Worm (Caenorhabditis elegans): ENCODE data around the gene F10D2.10.

F10D2.10 gene

DNA sequence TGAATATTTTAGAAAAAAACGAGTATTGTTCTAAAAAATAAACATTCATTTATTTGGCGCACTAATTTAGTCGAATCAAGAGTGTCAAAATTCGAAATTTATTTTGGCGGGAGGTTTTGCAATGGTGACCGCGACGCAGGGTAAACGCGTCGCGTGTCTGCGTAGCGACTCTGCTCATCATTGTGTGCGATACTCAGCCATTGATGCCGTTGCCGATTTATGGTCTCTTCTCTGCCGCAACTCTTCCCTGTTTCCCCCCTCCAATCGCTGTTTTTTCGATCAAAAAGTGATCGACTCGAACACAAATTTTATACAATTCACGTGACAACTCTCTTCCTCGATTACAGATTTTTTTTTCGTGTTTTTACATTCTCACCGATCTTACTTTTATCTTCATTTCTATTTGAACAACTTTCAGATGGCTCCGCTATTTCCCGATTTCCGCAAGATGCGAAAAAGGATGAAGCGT lies 40.6 kb upstream of the F10D2.10 start, which contains the start of gene F09G2.2:
Gene F09G2.2 (plus strand): TSS at position 419 of the 469 bp plus-strand sequence.
- TF ChIP-seq F49E8.2 (tag; optimal IDR thresholded peaks at IDR 0.05; ENCODE audit: borderline replicate concordance) (no peak), spr-1 (tag; optimal IDR thresholded peaks at IDR 0.05) (peak; percentile 56), ceh-44 (GFP tag; IDR thresholded peaks at IDR 0.05) (no peak), snpc-4 (tag; optimal IDR thresholded peaks at IDR 0.05) (peak; percentile 24), egl-43 (GFP tag; IDR thresholded peaks at IDR 0.05) (peak; percentile 32; the same call in 1 of the 2 replicates), zfp-3 (GFP tag; conservative IDR thresholded peaks at IDR 0.05) (peak; percentile 72), spr-3 (GFP tag; optimal IDR thresholded peaks at IDR 0.05) (peak; percentile 46), zfp-2 (tag; optimal IDR thresholded peaks at IDR 0.05) (peak; percentile 98), zip-2 (tag; optimal IDR thresholded peaks at IDR 0.05) (peak; percentile 49), hif-1 (tag; optimal IDR thresholded peaks at IDR 0.05) (peak in 1 of 2 experiments; percentile 78), rbr-2 (tag; optimal IDR thresholded peaks at IDR 0.05) (peak; percentile 90), ceh-32 (tag; optimal IDR thresholded peaks at IDR 0.05; ENCODE audit: poor library complexity) (no peak), F37D6.2 (tag; optimal IDR thresholded peaks at IDR 0.05) (peak; percentile 31), hmg-1.1 (GFP tag; IDR thresholded peaks at IDR 0.05) (peak; percentile 89), dve-1 (tag; optimal IDR thresholded peaks at IDR 0.05; ENCODE audit: insufficient read depth) (peak; percentile 97), pha-4 (GFP tag; IDR thresholded peaks at IDR 0.05) (peak; percentile 78; the same call in 1 of the 2 replicates), pha-4 (tag; optimal IDR thresholded peaks at IDR 0.05) (no peak), nhr-77 (tag; optimal IDR thresholded peaks at IDR 0.05) (peak; percentile 92), mdt-29 (GFP tag; IDR thresholded peaks at IDR 0.05) (0 out of 2 replicates have a peak, but pooled peaks have one; percentile 30), nhr-10 (tag; optimal IDR thresholded peaks at IDR 0.05) (no peak), Y5F2A.4 (GFP tag; optimal IDR thresholded peaks at IDR 0.05) (no peak), nhr-48 (tag; optimal IDR thresholded peaks at IDR 0.05) (peak; percentile 79), nhr-42 (GFP tag; IDR thresholded peaks at IDR 0.05) (peak; percentile 72; the same call in 1 of the 2 replicates), mdl-1 (tag; optimal IDR thresholded peaks at IDR 0.05) (peak in 1 of 2 experiments; percentile 65), nhr-111 (GFP tag; optimal IDR thresholded peaks at IDR 0.05) (no peak), mes-2 (tag; optimal IDR thresholded peaks at IDR 0.05; ENCODE audit: poor library complexity, severe bottlenecking) (peak; percentile 91), nhr-11 (tag; optimal IDR thresholded peaks at IDR 0.05) (peak; percentile 92), nhr-102 (tag; optimal IDR thresholded peaks at IDR 0.05) (peak; percentile 80), nhr-76 (tag; optimal IDR thresholded peaks at IDR 0.05) (no peak), mep-1 (tag; optimal IDR thresholded peaks at IDR 0.05) (peak; percentile 90), daf-16 (GFP tag; optimal IDR thresholded peaks at IDR 0.05) (peak; percentile 52 to 69), daf-16 (tag; optimal IDR thresholded peaks at IDR 0.05) (peak; percentile 83), nhr-25 (tag; optimal IDR thresholded peaks at IDR 0.05; ENCODE audit: borderline replicate concordance, insufficient read depth) (peak; percentile 88), lsy-2 (tag; optimal IDR thresholded peaks at IDR 0.05) (peak; percentile 71 to 93), madf-9 (GFP tag; conservative IDR thresholded peaks at IDR 0.05) (peak; percentile 73), sdz-12 (GFP tag; optimal IDR thresholded peaks at IDR 0.05) (no peak), F10B5.3 (tag; optimal IDR thresholded peaks at IDR 0.05) (no peak), ceh-62 (tag; optimal IDR thresholded peaks at IDR 0.05) (no peak), dmd-6 (GFP tag; IDR thresholded peaks at IDR 0.05) (peak; percentile 97), T20F7.1 (GFP tag; optimal IDR thresholded peaks at IDR 0.05) (no peak), daf-12 (tag; optimal IDR thresholded peaks at IDR 0.05) (no peak), unc-39 (tag; optimal IDR thresholded peaks at IDR 0.05) (no peak), attf-4 (tag; optimal IDR thresholded peaks at IDR 0.05) (no peak), set-16 (GFP tag; IDR thresholded peaks at IDR 0.05) (peak; percentile 61), nhr-6 (tag; optimal IDR thresholded peaks at IDR 0.05) (peak; percentile 83), jun-1 (tag; optimal IDR thresholded peaks at IDR 0.05) (peak; percentile 76), ceh-28 (tag; optimal IDR thresholded peaks at IDR 0.05) (no peak), duxl-1 (tag; optimal IDR thresholded peaks at IDR 0.05; ENCODE audit: poor library complexity) (peak; percentile 77), T26A8.4 (GFP tag; IDR thresholded peaks at IDR 0.05) (peak; percentile 91), F26F4.8 (GFP tag; conservative IDR thresholded peaks at IDR 0.05) (no peak), dmd-8 (GFP tag; IDR thresholded peaks at IDR 0.05) (no peak)
